Fruit fly (Drosophila melanogaster): ENCODE measurements around the gene CG3339.
A peak's percentile ranks its signal among the peaks of the same experiment; 100 is the strongest.

dm6 chr3R:27246264-27246663 lies 75.9 kb downstream of the CG3339 start:
- no peak for TF ChIP-seq Met (GFP tag; optimal IDR thresholded peaks at IDR 0.05)
- TF ChIP-seq dsx (GFP tag; optimal IDR thresholded peaks at IDR 0.05; ENCODE audit: poor library complexity, severe bottlenecking) = peak; percentile 87
- TF ChIP-seq CG6792 (GFP tag; optimal IDR thresholded peaks at IDR 0.05) = peak; percentile 25
- no peak for TF ChIP-seq CG8319 (GFP tag; optimal IDR thresholded peaks at IDR 0.05)
- no peak for TF ChIP-seq Sox102F (GFP tag; optimal IDR thresholded peaks at IDR 0.05)
- TF ChIP-seq CG6854 (GFP tag; optimal IDR thresholded peaks at IDR 0.05) = no peak
- TF ChIP-seq CG10669 (GFP tag; optimal IDR thresholded peaks at IDR 0.05) = peak; percentile 48
- peak; percentile 15 for TF ChIP-seq CG7368 (GFP tag; optimal IDR thresholded peaks at IDR 0.05)
- TF ChIP-seq CG16779 (tag; optimal IDR thresholded peaks at IDR 0.05) = peak; percentile 15

Measured in whole organism, prepupa.